Worm (Caenorhabditis elegans): ENCODE data around the gene C30G12.2.
A peak's percentile ranks its signal among the peaks of the same experiment; 100 is the strongest.

The C30G12.2 gene

DNA sequence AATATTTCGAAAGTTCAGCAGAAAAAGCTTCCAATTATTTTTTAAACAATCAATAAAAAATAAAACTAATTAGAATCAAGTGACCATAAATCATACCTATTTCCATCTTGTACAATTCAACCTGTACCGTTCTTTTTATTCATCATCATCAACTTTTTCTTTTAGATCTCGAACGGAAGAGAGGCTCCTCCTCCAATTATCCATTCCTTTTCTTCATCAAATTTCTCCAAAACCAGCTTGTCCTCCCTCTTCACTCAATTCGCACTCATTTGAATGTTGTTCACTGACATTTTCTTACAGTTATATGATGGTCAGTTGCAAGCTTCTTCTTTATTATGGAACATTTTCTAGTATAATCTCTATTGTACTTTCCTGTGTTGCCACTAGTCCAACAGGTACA is 28.4 kb upstream of the C30G12.2 start, which contains the start of gene C30G12.4:
Gene C30G12.4, plus strand, starts transcription at position 301 of the 400 bp plus-strand sequence.
- TF ChIP-seq unc-86 (tag; optimal IDR thresholded peaks at IDR 0.05): no peak
- TF ChIP-seq ceh-90 (tag; optimal IDR thresholded peaks at IDR 0.05): no peak
- TF ChIP-seq nhr-20 (tag; optimal IDR thresholded peaks at IDR 0.05): no peak
- no peak for TF ChIP-seq lin-14 (GFP tag; optimal IDR thresholded peaks at IDR 0.05)
- TF ChIP-seq pqm-1 (tag; optimal IDR thresholded peaks at IDR 0.05): no peak

DNA sequence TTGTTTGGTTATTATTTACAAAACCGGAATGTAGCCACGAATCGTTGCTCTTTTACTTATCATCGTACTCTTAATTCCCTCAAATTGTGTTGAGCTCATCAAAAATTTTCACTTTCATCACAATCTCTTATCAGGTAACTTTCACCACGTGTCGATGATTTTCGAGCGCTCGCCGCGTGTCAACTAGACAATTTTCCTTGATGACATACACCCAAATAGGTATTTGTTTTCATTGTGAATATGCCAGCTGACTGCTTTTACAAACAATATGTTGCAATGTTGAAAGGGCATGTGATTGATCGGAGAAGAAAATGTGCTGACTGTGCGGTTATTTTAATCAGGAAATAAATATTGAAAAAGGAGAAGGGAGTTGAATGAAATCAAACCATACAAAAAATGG is 25.6 kb upstream of the C30G12.2 start:
- TF ChIP-seq blmp-1 (tag; optimal IDR thresholded peaks at IDR 0.05) (peak; percentile 42), ets-5 (GFP tag; IDR thresholded peaks at IDR 0.05) (no peak), skn-1 (tag; optimal IDR thresholded peaks at IDR 0.05) (no peak), unc-86 (tag; optimal IDR thresholded peaks at IDR 0.05) (no peak), nhr-84 (tag; optimal IDR thresholded peaks at IDR 0.05) (no peak), elt-2 (tag; optimal IDR thresholded peaks at IDR 0.05) (peak; percentile 96), nhr-85 (tag) (no peak), nhr-20 (tag; optimal IDR thresholded peaks at IDR 0.05) (peak; percentile 68), nhr-90 (tag; optimal IDR thresholded peaks at IDR 0.05; ENCODE audit: poor library complexity) (peak; percentile 35), efl-1 (optimal IDR thresholded peaks at IDR 0.05) (no peak), efl-1 (GFP tag; optimal IDR thresholded peaks at IDR 0.05 in 1 of 2) (peak in 1 of 2 experiments; percentile 41), ceh-82 (tag; optimal IDR thresholded peaks at IDR 0.05) (no peak), lin-35 (GFP tag; optimal IDR thresholded peaks at IDR 0.05) (peak in 1 of 2 experiments; percentile 47), jun-1 (tag; optimal IDR thresholded peaks at IDR 0.05) (peak; percentile 55), nhr-71 (tag; optimal IDR thresholded peaks at IDR 0.05) (peak; percentile 32), mdl-1 (tag; optimal IDR thresholded peaks at IDR 0.05) (peak in 1 of 2 experiments; percentile 61), pqm-1 (tag; optimal IDR thresholded peaks at IDR 0.05) (no peak), mef-2 (tag; optimal IDR thresholded peaks at IDR 0.05) (no peak)

DNA sequence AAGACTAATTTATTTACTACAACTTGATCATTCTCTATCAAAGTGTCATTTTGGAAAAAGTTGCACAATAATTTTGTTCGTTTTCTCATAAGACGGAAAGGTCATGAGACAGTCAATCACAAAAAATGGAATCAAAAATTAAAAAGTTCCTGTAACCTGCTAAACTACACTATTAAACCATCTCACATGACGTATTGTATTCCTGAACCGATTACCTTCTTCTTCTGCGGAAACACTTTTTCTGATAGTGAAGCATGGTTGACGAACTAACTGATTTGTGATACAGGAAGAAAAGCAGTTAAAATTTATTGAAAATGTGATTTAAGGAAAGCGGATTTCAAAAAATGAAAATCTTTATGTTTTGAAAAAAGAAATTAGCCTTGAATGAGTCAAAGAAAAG is 20.4 kb upstream of the C30G12.2 start:
- peak; percentile 17 for TF ChIP-seq nhr-20 (tag; optimal IDR thresholded peaks at IDR 0.05)
- no peak for TF ChIP-seq isw-1 (GFP tag; IDR thresholded peaks at IDR 0.05)
- peak; percentile 43 for TF ChIP-seq elt-2 (tag; optimal IDR thresholded peaks at IDR 0.05)
- TF ChIP-seq tbx-2 (tag; optimal IDR thresholded peaks at IDR 0.05): no peak

DNA sequence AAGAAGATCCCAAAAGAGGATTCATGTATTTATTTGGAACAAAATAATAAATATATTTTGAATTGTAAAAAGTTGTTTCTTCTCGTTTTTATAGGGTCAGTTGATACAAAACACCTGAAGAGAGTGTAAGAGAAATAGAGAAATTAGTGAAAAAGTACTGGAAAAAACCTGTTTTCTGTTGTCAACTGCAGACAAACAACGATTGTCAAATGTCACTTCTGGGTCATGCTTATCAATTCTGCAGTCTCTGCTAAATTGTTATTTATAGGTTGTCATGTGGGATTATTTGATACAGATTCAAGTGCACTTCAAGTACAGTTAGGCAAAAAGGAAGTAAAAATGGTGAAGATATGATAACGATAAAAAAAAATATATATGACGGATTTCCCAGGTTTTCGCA is 17.7 kb upstream of the C30G12.2 start:
- TF ChIP-seq efl-1 (optimal IDR thresholded peaks at IDR 0.05) (no peak), efl-1 (GFP tag; optimal IDR thresholded peaks at IDR 0.05 in 1 of 2) (peak in 1 of 2 experiments; percentile 73), ceh-82 (tag; optimal IDR thresholded peaks at IDR 0.05) (no peak), snu-23 (GFP tag; optimal IDR thresholded peaks at IDR 0.05) (peak; percentile 22), elt-3 (tag; optimal IDR thresholded peaks at IDR 0.05) (peak in 2 of 6 experiments; percentile 80 to 81), alr-1 (tag; optimal IDR thresholded peaks at IDR 0.05; ENCODE audit: borderline replicate concordance) (no peak), snpc-4 (tag; optimal IDR thresholded peaks at IDR 0.05) (no peak), efl-3 (GFP tag; optimal IDR thresholded peaks at IDR 0.05) (no peak), lin-35 (GFP tag; optimal IDR thresholded peaks at IDR 0.05) (peak in 1 of 2 experiments; percentile 51), zag-1 (tag; optimal IDR thresholded peaks at IDR 0.05) (no peak), lsy-2 (tag; optimal IDR thresholded peaks at IDR 0.05) (peak in 1 of 2 experiments; percentile 12), blmp-1 (tag; optimal IDR thresholded peaks at IDR 0.05) (peak; percentile 28), ama-1 (optimal IDR thresholded peaks at IDR 0.05) (no peak), nhr-71 (tag; optimal IDR thresholded peaks at IDR 0.05) (peak; percentile 36), fkh-8 (tag; optimal IDR thresholded peaks at IDR 0.05) (no peak), nhr-85 (tag) (peak; percentile 96), aha-1 (tag; optimal IDR thresholded peaks at IDR 0.05) (no peak), unc-98 (GFP tag; IDR thresholded peaks at IDR 0.05) (no peak), unc-130 (tag; optimal IDR thresholded peaks at IDR 0.05) (no peak), nhr-90 (tag; optimal IDR thresholded peaks at IDR 0.05; ENCODE audit: poor library complexity) (peak; percentile 6), hlh-17 (GFP tag; optimal IDR thresholded peaks at IDR 0.05; ENCODE audit: borderline replicate concordance) (no peak), hpl-2 (GFP tag; optimal IDR thresholded peaks at IDR 0.05) (no peak), lir-3 (tag; optimal IDR thresholded peaks at IDR 0.05; ENCODE audit: poor library complexity) (peak; percentile 45), grh-1 (GFP tag; IDR thresholded peaks at IDR 0.05) (peak; percentile 71), ztf-4 (tag; optimal IDR thresholded peaks at IDR 0.05) (no peak), nhr-76 (tag; optimal IDR thresholded peaks at IDR 0.05) (no peak), lin-14 (GFP tag; optimal IDR thresholded peaks at IDR 0.05) (peak; percentile 57), nhr-20 (tag; optimal IDR thresholded peaks at IDR 0.05) (peak; percentile 55), tbx-2 (tag; optimal IDR thresholded peaks at IDR 0.05) (peak; percentile 44), nhr-47 (tag; optimal IDR thresholded peaks at IDR 0.05) (no peak)
